Worm (Caenorhabditis elegans) whole organism, mixed stage, embryonic: ENCODE measurements around the gene clec-33.

Experiments used
- M03D4.4 ChIP-seq: sonication (generic microtip); optimal IDR thresholded peaks from 2 replicates; lab custom pipeline; 2017; ENCODE audit warnings: mild to moderate bottlenecking, missing genetic modification characterization, missing compliant biosample characterization
- bed-3 ChIP-seq: fragments of 200-800 bp; sonication (Bioruptor generic); optimal IDR thresholded peaks from 3 replicates; lab custom pipeline; 2018; ENCODE audit warnings: mild to moderate bottlenecking, missing genetic modification characterization, moderate library complexity, missing compliant biosample characterization
- blmp-1 ChIP-seq: fragments of 150-350 bp; optimal IDR thresholded peaks from 2 replicates; lab custom pipeline; 2014; ENCODE audit warnings: missing biosample characterization, missing genetic modification characterization
- ceh-39 ChIP-seq: fragments of 150-350 bp; optimal IDR thresholded peaks from 2 replicates; lab custom pipeline; 2014; ENCODE audit warnings: missing biosample characterization, missing genetic modification characterization
- ceh-83 ChIP-seq: fragments of 200-800 bp; sonication (Bioruptor generic); optimal IDR thresholded peaks from 2 replicates; lab custom pipeline; 2018; ENCODE audit warnings: mild to moderate bottlenecking, missing genetic modification characterization, missing compliant biosample characterization
- ces-1 ChIP-seq: fragments of 150-350 bp; optimal IDR thresholded peaks from 2 replicates; lab custom pipeline; 2014; ENCODE audit warnings: missing biosample characterization, missing genetic modification reagents, missing genetic modification characterization
- elt-1 ChIP-seq: sonication (generic microtip); optimal IDR thresholded peaks from 2 replicates; lab custom pipeline; 2017; ENCODE audit warnings: missing genetic modification characterization, mild to moderate bottlenecking, missing compliant biosample characterization, antibody characterized with exemption, moderate library complexity, borderline replicate concordance; ENCODE audit not compliant: insufficient read depth
- elt-3 ChIP-seq: fragments of 150-350 bp; optimal IDR thresholded peaks from 2 replicates; lab custom pipeline; 2014; ENCODE audit warnings: missing biosample characterization, missing genetic modification characterization
- ham-2 ChIP-seq: fragments of 200-800 bp; sonication (Bioruptor generic); optimal IDR thresholded peaks from 2 replicates; lab custom pipeline; 2018; ENCODE audit warnings: mild to moderate bottlenecking, missing genetic modification characterization, missing compliant biosample characterization
- hlh-1 ChIP-seq: fragments of 150-350 bp; optimal IDR thresholded peaks from 2 replicates; lab custom pipeline; 2014; ENCODE audit warnings: missing biosample characterization, missing genetic modification reagents, missing genetic modification characterization
- lin-32 ChIP-seq: fragments of 200-800 bp; sonication (Bioruptor generic); optimal IDR thresholded peaks from 2 replicates; lab custom pipeline; 2018; ENCODE audit warnings: mild to moderate bottlenecking, missing genetic modification characterization, missing compliant biosample characterization
- lsy-2 ChIP-seq: fragments of 150-350 bp; optimal IDR thresholded peaks from 2 replicates; lab custom pipeline; 2014; ENCODE audit warnings: missing biosample characterization, missing genetic modification characterization
- mls-2 ChIP-seq: sonication (generic microtip); optimal IDR thresholded peaks from 2 replicates; lab custom pipeline; 2016; ENCODE audit warnings: mild to moderate bottlenecking, missing genetic modification characterization, moderate library complexity, missing compliant biosample characterization
- nhr-2 ChIP-seq: fragments of 150-350 bp; optimal IDR thresholded peaks from 2 replicates; lab custom pipeline; 2014; ENCODE audit warnings: missing biosample characterization, missing genetic modification characterization
- nhr-237 ChIP-seq: fragments of 150-350 bp; optimal IDR thresholded peaks from 2 replicates; lab custom pipeline; 2014; ENCODE audit warnings: missing biosample characterization, missing genetic modification characterization
- pha-4 ChIP-seq: fragments of 150-350 bp; optimal IDR thresholded peaks from 2 replicates; lab custom pipeline; 2018; ENCODE audit warnings: missing biosample characterization, missing genetic modification reagents, missing genetic modification characterization
- sem-2 ChIP-seq: fragments of 200-800 bp; sonication (Bioruptor generic); optimal IDR thresholded peaks from 2 replicates; lab custom pipeline; 2018; ENCODE audit warnings: mild to moderate bottlenecking, missing genetic modification characterization, missing compliant biosample characterization
- snpc-4 ChIP-seq: fragments of 150-350 bp; optimal IDR thresholded peaks from 2 replicates; lab custom pipeline; 2014; ENCODE audit warnings: missing biosample characterization, missing genetic modification characterization
- sptf-1 ChIP-seq: sonication (generic microtip); optimal IDR thresholded peaks from 2 replicates; lab custom pipeline; 2017; ENCODE audit warnings: mild to moderate bottlenecking, missing genetic modification characterization, moderate library complexity, missing compliant biosample characterization
- tbx-8 ChIP-seq: fragments of 200-800 bp; sonication (Bioruptor generic); optimal IDR thresholded peaks from 2 replicates; lab custom pipeline; 2018; ENCODE audit warnings: mild to moderate bottlenecking, missing genetic modification characterization, moderate library complexity, missing compliant biosample characterization
- unc-120 ChIP-seq: sonication (generic microtip); optimal IDR thresholded peaks from 2 replicates; lab custom pipeline; 2017; ENCODE audit warnings: missing genetic modification characterization, missing compliant biosample characterization; ENCODE audit not compliant: poor library complexity, severe bottlenecking
- unc-39 ChIP-seq: fragments of 150-350 bp; optimal IDR thresholded peaks from 2 replicates; lab custom pipeline; 2014; ENCODE audit warnings: missing biosample characterization, missing genetic modification characterization
- unc-62 ChIP-seq: fragments of 150-350 bp; optimal IDR thresholded peaks from 2 replicates; lab custom pipeline; 2014; ENCODE audit warnings: missing biosample characterization, missing genetic modification reagents, missing genetic modification characterization
- zip-8 ChIP-seq: fragments of 150-350 bp; optimal IDR thresholded peaks from 2 replicates; lab custom pipeline; 2014; ENCODE audit warnings: missing biosample characterization, missing genetic modification characterization
- ztf-11 ChIP-seq: fragments of 150-350 bp; optimal IDR thresholded peaks from 2 replicates; lab custom pipeline; 2014; ENCODE audit warnings: missing biosample characterization, missing genetic modification characterization

Gene clec-33

ce11 chrV:16882260-16882918 is 12.7 kb upstream of the clec-33 start, which contains the start of the genes F09C6.11 and F09C6.12:
F09C6.11 (minus strand) TSS chrV:16882310.
F09C6.12 (plus strand) TSS chrV:16882868.
- TF ChIP-seq hlh-1 (no peak), blmp-1 (tag; lab: Kevin White, UChicago) (no peak), ceh-39 (tag; lab: Kevin White, UChicago) (no peak), ceh-83 (GFP tag; lab: Kevin White, UChicago) (no peak), sptf-1 (no peak)

ce11 chrV:16880679-16881078 is 11.0 kb upstream of the clec-33 start, which contains the start of gene F09C6.14:
F09C6.14 (plus strand) TSS chrV:16880979.
- TF ChIP-seq ham-2 (GFP tag; lab: Kevin White, UChicago) (no peak), mls-2 (tag; lab: Kevin White, UChicago) (no peak), ceh-83 (GFP tag; lab: Kevin White, UChicago) (no peak), M03D4.4 (no peak), unc-120 (tag; lab: Kevin White, UChicago) (no peak), pha-4 (no peak), sptf-1 (no peak), ztf-11 (tag; lab: Kevin White, UChicago) (no peak), ceh-39 (tag; lab: Kevin White, UChicago) (no peak), zip-8 (tag; lab: Kevin White, UChicago) (no peak), sem-2 (GFP tag; lab: Kevin White, UChicago) (no peak), unc-62 (GFP tag; lab: Kevin White, UChicago) (no peak), hlh-1 (no peak), nhr-237 (tag; lab: Kevin White, UChicago) (no peak), lin-32 (no peak), tbx-8 (no peak), elt-1 (no peak)

ce11 chrV:16880054-16880453 is 10.4 kb upstream of the clec-33 start, which contains the start of gene F09C6.3:
F09C6.3 (minus strand) TSS chrV:16880154.
- TF ChIP-seq M03D4.4, result no peak
- no peak for TF ChIP-seq unc-62 (GFP tag; lab: Kevin White, UChicago)
- no peak for TF ChIP-seq ceh-83 (GFP tag; lab: Kevin White, UChicago)
- TF ChIP-seq ham-2 (GFP tag; lab: Kevin White, UChicago), result no peak
- TF ChIP-seq lsy-2, result no peak
- no peak for TF ChIP-seq snpc-4 (tag; lab: Kevin White, UChicago)
- no peak for TF ChIP-seq zip-8 (tag; lab: Kevin White, UChicago)
- TF ChIP-seq ztf-11 (tag; lab: Kevin White, UChicago), result no peak

- no peak for TF ChIP-seq blmp-1 (tag; lab: Kevin White, UChicago)
- no peak for TF ChIP-seq ceh-83 (GFP tag; lab: Kevin White, UChicago)
- no peak for TF ChIP-seq unc-39 (tag; lab: Kevin White, UChicago)
- TF ChIP-seq sem-2 (GFP tag; lab: Kevin White, UChicago), result no peak
- TF ChIP-seq elt-3 (tag; lab: Kevin White, UChicago), result no peak
- TF ChIP-seq M03D4.4, result no peak
- TF ChIP-seq bed-3 (GFP tag; lab: Kevin White, UChicago), result no peak
- TF ChIP-seq unc-120 (tag; lab: Kevin White, UChicago), result no peak
These were observed 9.9 kb upstream of the clec-33 start for ce11 chrV:16879532-16879931.

- TF ChIP-seq elt-3 (tag; lab: Kevin White, UChicago) (no peak), zip-8 (tag; lab: Kevin White, UChicago) (no peak), nhr-2 (tag; lab: Kevin White, UChicago) (no peak), ceh-83 (GFP tag; lab: Kevin White, UChicago) (no peak), ces-1 (GFP tag; lab: Kevin White, UChicago) (no peak)
These were observed 5.3 kb upstream of the clec-33 start, which contains the start of gene F49A5.10 for ce11 chrV:16874966-16875365. F49A5.10 (plus strand) TSS chrV:16875266.

- no peak for TF ChIP-seq unc-120 (tag; lab: Kevin White, UChicago)
- TF ChIP-seq ztf-11 (tag; lab: Kevin White, UChicago), result no peak
- TF ChIP-seq lin-32, result no peak
- TF ChIP-seq, all 35 proteins: peak for 0
These were observed 4.0 kb upstream of the clec-33 start, which contains the start of gene srw-23 for ce11 chrV:16873642-16874041. srw-23 (plus strand) TSS chrV:16873942.
